Worm (Caenorhabditis elegans) whole organism, L4/young adult: Measurements from ENCODE around the gene sra-32.

Experiments used
- W03F9.2 ChIP-seq: fragments of 150-350 bp; optimal IDR thresholded peaks from 2 replicates; lab custom pipeline; 2014; ENCODE audit warnings: missing biosample characterization, missing genetic modification characterization
- dao-5 ChIP-seq: sonication (generic microtip); optimal IDR thresholded peaks from 2 replicates; lab custom pipeline; 2016; ENCODE audit warnings: missing genotype, missing genetic modification characterization, moderate library complexity, missing compliant biosample characterization
- him-1 ChIP-seq: sonication (generic microtip); optimal IDR thresholded peaks from 2 replicates; lab custom pipeline; 2016; ENCODE audit warnings: missing genotype, missing genetic modification reagents, missing genetic modification characterization, missing compliant biosample characterization

The sra-32 gene

DNA sequence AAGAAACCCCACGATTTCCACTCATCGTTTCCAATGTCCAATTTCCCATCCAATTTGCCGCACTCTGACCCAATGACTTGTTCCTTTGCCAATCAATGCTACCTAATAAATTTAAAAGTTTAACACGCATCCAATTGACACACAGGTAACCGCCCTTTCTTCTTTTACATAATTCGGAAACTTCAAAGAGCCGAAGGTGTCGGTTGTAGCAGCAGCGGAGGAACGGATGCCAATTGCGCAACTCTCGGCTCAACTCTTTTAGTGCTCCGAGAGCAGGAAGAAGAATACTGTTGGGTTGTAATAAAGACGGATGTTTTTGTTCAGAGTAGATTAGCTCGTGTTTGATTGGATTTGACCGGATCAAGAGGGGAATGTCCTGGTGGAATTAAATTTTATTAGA, 14.5 kb downstream of the sra-32 start:
- TF ChIP-seq dao-5 (tag; lab: Kevin White, UChicago) (no peak), W03F9.2 (tag; lab: Kevin White, UChicago) (no peak), him-1 (tag; lab: Kevin White, UChicago) (no peak)

ce11 chrII:4516291-4516690, 15.5 kb downstream of the sra-32 start:
- no peak for TF ChIP-seq him-1 (tag; lab: Kevin White, UChicago)
- no peak for TF ChIP-seq dao-5 (tag; lab: Kevin White, UChicago)
- TF ChIP-seq W03F9.2 (tag; lab: Kevin White, UChicago) = no peak

DNA sequence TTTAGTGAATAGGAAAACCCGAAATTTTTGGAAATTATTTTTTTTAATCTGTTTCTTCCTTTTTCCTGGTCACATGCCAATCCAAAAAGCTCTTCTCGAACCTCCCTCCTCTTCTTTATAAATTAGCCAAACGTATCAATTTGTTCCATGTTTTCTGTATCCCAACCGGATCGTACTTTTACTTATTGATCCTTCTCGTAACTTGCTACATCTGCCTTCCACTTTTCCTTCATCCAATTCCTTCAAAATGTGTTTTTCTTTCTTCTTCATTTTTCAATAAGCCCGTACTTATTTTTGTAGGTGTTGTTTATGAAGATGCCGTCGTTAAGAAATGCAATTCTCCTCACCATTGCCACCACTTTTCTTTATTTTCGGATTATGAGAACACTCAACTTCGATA, 19.9 kb downstream of the sra-32 start, which contains the start of gene cyp-23A1:
TSS of gene cyp-23A1 (plus strand) at position 301 of the 400 bp plus-strand sequence.
- TF ChIP-seq dao-5 (tag; lab: Kevin White, UChicago) (no peak), him-1 (tag; lab: Kevin White, UChicago) (no peak), W03F9.2 (tag; lab: Kevin White, UChicago) (no peak)

- TF ChIP-seq him-1 (tag; lab: Kevin White, UChicago) (no peak), W03F9.2 (tag; lab: Kevin White, UChicago) (no peak), dao-5 (tag; lab: Kevin White, UChicago) (no peak)
Measured at ce11 chrII:4510684-4511083, 21.1 kb downstream of the sra-32 start.

ce11 chrII:4507669-4508068, 24.1 kb downstream of the sra-32 start:
- TF ChIP-seq dao-5 (tag; lab: Kevin White, UChicago) (no peak), W03F9.2 (tag; lab: Kevin White, UChicago) (no peak), him-1 (tag; lab: Kevin White, UChicago) (no peak)

DNA sequence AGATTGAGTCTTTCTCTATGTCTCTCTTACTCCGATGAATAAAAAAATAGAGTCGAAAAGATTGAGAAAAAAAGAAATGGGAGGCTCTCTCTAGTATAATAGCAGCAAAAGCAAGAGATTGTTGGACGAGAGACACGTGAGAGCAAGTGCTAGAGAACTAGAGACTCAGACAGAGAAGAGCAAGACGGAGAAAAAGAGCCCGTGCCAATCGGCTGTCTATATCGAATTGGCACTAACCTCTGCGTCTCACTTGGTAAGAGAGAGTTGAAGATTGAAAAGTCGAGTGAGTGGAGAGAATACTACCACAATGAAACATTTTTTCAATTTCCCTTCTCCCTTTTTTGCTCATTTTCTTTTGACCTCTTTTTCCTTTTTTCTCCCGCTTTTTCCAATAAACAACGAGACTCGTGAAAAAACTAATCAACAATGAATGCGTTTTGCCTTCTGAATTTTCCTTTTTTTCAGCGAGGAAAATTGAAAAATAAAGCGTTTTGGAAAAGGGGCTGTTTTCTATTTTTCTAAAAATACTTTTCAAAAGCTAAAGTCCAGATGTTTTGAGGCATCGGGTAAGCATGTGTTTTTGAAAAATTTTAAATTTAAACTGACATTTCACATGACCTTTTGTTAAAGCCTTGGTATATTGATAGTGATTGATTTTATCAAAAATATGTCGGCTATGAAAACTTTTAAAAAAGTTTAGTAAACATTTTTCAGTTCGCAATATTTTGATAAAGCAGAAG, 25.1 kb downstream of the sra-32 start:
- TF ChIP-seq him-1 (tag; lab: Kevin White, UChicago) = peak; percentile 67
- peak; percentile 20 for TF ChIP-seq W03F9.2 (tag; lab: Kevin White, UChicago)
- no peak for TF ChIP-seq dao-5 (tag; lab: Kevin White, UChicago)

ce11 chrII:4505097-4505626, 26.6 kb downstream of the sra-32 start, which contains the start of gene camt-1:
Gene camt-1 (minus strand): TSS chrII:4505147.
- TF ChIP-seq W03F9.2 (tag; lab: Kevin White, UChicago) = no peak
- no peak for TF ChIP-seq him-1 (tag; lab: Kevin White, UChicago)
- TF ChIP-seq dao-5 (tag; lab: Kevin White, UChicago) = no peak

DNA sequence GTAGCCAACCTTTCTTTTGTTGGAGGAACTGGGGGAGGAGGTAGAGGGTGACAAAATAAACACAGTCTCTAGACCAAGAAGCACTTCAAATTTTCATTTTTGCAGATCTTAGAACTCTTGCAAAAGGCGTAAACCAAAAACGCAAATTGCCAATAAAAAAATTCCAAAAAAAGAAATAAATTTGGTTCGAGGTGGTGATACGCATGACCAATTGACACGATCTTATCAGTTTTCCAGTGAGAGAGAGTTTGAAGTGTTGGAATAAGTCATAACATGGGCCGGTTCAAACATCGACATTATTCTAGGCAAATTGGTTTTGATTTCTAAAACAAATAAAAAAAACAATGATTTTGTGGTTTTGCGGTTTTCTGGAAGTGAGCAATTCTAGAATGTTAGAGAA, 35.9 kb downstream of the sra-32 start:
- TF ChIP-seq him-1 (tag; lab: Kevin White, UChicago) (no peak), W03F9.2 (tag; lab: Kevin White, UChicago) (no peak), dao-5 (tag; lab: Kevin White, UChicago) (no peak)

- no peak for TF ChIP-seq him-1 (tag; lab: Kevin White, UChicago)
- TF ChIP-seq dao-5 (tag; lab: Kevin White, UChicago) = no peak
- TF ChIP-seq W03F9.2 (tag; lab: Kevin White, UChicago) = no peak
Measured at ce11 chrII:4494532-4494931, 37.2 kb downstream of the sra-32 start.

- no peak for TF ChIP-seq W03F9.2 (tag; lab: Kevin White, UChicago)
- TF ChIP-seq him-1 (tag; lab: Kevin White, UChicago) = no peak
- no peak for TF ChIP-seq dao-5 (tag; lab: Kevin White, UChicago)
Measured at ce11 chrII:4490729-4491128, 41.1 kb downstream of the sra-32 start, which contains the start of gene T05C1.5. Gene T05C1.5 (minus strand): TSS chrII:4490829.

ce11 chrII:4489288-4489687, 42.5 kb downstream of the sra-32 start, which contains the start of gene T05C1.3:
Gene T05C1.3 (minus strand): TSS chrII:4489388.
- no peak for TF ChIP-seq him-1 (tag; lab: Kevin White, UChicago)

- TF ChIP-seq W03F9.2 (tag; lab: Kevin White, UChicago) = no peak
- TF ChIP-seq dao-5 (tag; lab: Kevin White, UChicago) = no peak
Measured at ce11 chrII:4482021-4482420, 49.8 kb downstream of the sra-32 start, which contains the start of gene T05C1.2. Gene T05C1.2 (minus strand): TSS chrII:4482121.
